Worm (Caenorhabditis elegans): ENCODE measurements around the gene srh-63.

DNA sequence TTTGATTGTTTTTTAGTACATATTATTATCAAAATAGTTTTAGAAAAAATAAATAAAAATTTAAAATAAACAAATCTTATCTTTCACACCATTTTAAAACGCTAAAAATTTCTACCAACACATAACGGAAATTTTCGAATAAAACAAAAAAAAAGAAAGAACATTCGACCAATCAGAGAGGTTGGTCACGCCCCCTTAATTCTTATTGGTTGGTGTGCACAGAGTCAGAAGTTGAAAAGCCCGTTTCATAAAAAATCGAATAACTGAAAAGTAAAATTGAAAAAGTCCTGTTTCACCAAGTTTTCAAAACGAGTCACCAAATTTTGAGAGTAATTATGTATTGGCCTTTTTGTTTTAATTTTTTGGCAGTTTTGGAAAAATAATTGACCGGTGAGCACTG, 32.5 kb upstream of the srh-63 start:
- TF ChIP-seq W03F9.2 (tag; optimal IDR thresholded peaks at IDR 0.05) (no peak), him-1 (tag; optimal IDR thresholded peaks at IDR 0.05) (no peak), dao-5 (tag; optimal IDR thresholded peaks at IDR 0.05) (no peak)
